Worm (Caenorhabditis elegans): Measurements from ENCODE around the gene F55A4.3.

DNA sequence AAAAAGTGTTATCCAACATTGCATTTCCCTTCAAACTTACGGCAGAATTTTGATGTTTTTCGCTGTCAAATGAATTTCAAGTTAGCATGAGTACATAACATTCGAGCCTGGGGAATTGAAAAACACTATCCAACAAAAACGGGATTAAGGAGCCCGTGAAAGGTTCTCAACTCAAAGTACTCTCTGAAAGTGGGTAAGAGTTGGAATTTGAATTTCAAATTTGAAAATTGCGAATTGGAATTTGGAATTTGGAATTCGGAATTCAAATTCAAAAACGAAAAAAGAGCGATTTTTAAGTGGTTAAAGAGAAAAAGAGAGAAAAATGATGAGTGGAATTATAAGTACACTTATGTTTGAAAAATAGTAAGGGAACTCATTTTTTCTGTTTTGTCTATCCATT, 33.6 kb downstream of the F55A4.3 start, which contains the start of the genes C09E10.3 and dgk-1:
- TF ChIP-seq pros-1 (tag; optimal IDR thresholded peaks at IDR 0.05) (no peak), C38D4.7 (GFP tag; optimal IDR thresholded peaks at IDR 0.05) (no peak), pqm-1 (tag; optimal IDR thresholded peaks at IDR 0.05) (no peak), ceh-34 (tag; optimal IDR thresholded peaks at IDR 0.05) (no peak), ama-1 (optimal IDR thresholded peaks at IDR 0.05) (no peak)
